Worm (Caenorhabditis elegans): Measurements from ENCODE around the gene B0393.4.

Gene B0393.4

DNA sequence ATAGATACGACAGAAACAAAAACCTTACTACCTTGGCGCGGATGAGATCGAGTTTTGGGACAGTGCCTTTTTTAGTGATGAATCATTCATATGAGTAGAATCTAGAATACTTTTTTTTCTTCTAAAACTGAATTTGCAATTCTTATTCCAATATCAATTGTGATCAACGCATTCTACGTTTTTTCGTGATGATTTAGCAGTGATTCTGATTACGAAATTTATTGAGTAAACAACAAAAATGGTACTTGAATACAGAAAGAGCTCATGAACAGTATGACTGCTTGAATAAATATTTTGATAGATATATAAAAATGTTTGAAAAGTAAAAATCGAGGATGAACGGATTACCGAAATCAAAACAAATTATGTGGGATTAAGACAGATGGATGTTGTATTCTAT lies 48.3 kb downstream of the B0393.4 start, which contains the start of gene him-18:
TSS of gene him-18 (minus strand) at position 101 of the 400 bp plus-strand sequence.
- TF ChIP-seq nhr-28 (tag; optimal IDR thresholded peaks at IDR 0.05) (no peak), nhr-23 (tag; optimal IDR thresholded peaks at IDR 0.05) (no peak), skn-1 (tag; optimal IDR thresholded peaks at IDR 0.05) (no peak), nhr-76 (tag; optimal IDR thresholded peaks at IDR 0.05) (no peak), pqm-1 (tag; optimal IDR thresholded peaks at IDR 0.05) (no peak), jun-1 (tag; optimal IDR thresholded peaks at IDR 0.05) (no peak), eor-1 (tag; optimal IDR thresholded peaks at IDR 0.05) (no peak)

All from whole organism, L3 larva.